Fruit fly (Drosophila melanogaster): ENCODE results near the gene CG17917.

Gene CG17917

dm6 chr3R:6352893-6353623 is 11.3 kb downstream of the CG17917 start (continued):
- TF ChIP-seq CG10274 (GFP tag; optimal IDR thresholded peaks at IDR 0.05) (no peak), CG13424 (tag; optimal IDR thresholded peaks at IDR 0.05) (peak; percentile 57), Dfd (GFP tag; optimal IDR thresholded peaks at IDR 0.05) (no peak), CG8478 (optimal IDR thresholded peaks at IDR 0.05) (no peak), ind (GFP tag; optimal IDR thresholded peaks at IDR 0.05) (peak; percentile 2), klu (GFP tag; IDR thresholded peaks at IDR 0.05) (no peak), tgo (GFP tag; IDR thresholded peaks at IDR 0.05) (no peak), H15 (GFP tag; IDR thresholded peaks at IDR 0.05) (no peak), CG10366 (GFP tag; IDR thresholded peaks at IDR 0.05) (no peak), E2f1 (GFP tag; IDR thresholded peaks at IDR 0.05) (no peak), Sry-β (GFP tag; optimal IDR thresholded peaks at IDR 0.05) (peak; percentile 18), crc (GFP tag; optimal IDR thresholded peaks at IDR 0.05) (no peak), Dek (tag; optimal IDR thresholded peaks at IDR 0.05) (no peak), CG10321 (GFP tag; IDR thresholded peaks at IDR 0.05) (no peak), C15 (GFP tag; IDR thresholded peaks at IDR 0.05) (no peak), emc (GFP tag; optimal IDR thresholded peaks at IDR 0.05) (no peak), CG10431 (GFP tag; optimal IDR thresholded peaks at IDR 0.05) (no peak), chif (GFP tag; optimal IDR thresholded peaks at IDR 0.05) (no peak), Usf (GFP tag; optimal IDR thresholded peaks at IDR 0.05) (no peak), Abd-B (GFP tag; optimal IDR thresholded peaks at IDR 0.05) (no peak), Neu2 (GFP tag; optimal IDR thresholded peaks at IDR 0.05; ENCODE audit: borderline replicate concordance) (no peak), ewg (GFP tag; optimal IDR thresholded peaks at IDR 0.05) (peak; percentile 18), ase (GFP tag; IDR thresholded peaks at IDR 0.05) (no peak), lbe (GFP tag; optimal IDR thresholded peaks at IDR 0.05) (no peak), HmgD (GFP tag; optimal IDR thresholded peaks at IDR 0.05) (no peak), CG3995 (GFP tag; optimal IDR thresholded peaks at IDR 0.05) (no peak), CG5245 (GFP tag; optimal IDR thresholded peaks at IDR 0.05) (no peak), CG16815 (GFP tag; optimal IDR thresholded peaks at IDR 0.05) (peak; percentile 32), Sox100B (GFP tag; optimal IDR thresholded peaks at IDR 0.05) (peak; percentile 58), ttk (GFP tag; IDR thresholded peaks at IDR 0.05) (no peak), p53 (GFP tag; optimal IDR thresholded peaks at IDR 0.05) (no peak), HLH54F (GFP tag; optimal IDR thresholded peaks at IDR 0.05) (no peak), CG2202 (tag; optimal IDR thresholded peaks at IDR 0.05) (no peak), hbn (GFP tag; IDR thresholded peaks at IDR 0.05; ENCODE audit: partially characterized antibody) (no peak), wor (GFP tag; IDR thresholded peaks at IDR 0.05) (no peak), MTF-1 (GFP tag; optimal IDR thresholded peaks at IDR 0.05; ENCODE audit: borderline replicate concordance) (no peak), unc-4 (GFP tag; IDR thresholded peaks at IDR 0.05; ENCODE audit: partially characterized antibody) (no peak), CG6689 (GFP tag; IDR thresholded peaks at IDR 0.05) (peak; percentile 39; the same call in 1 of the 2 replicates), prd (optimal IDR thresholded peaks at IDR 0.05) (no peak), prd (GFP tag; IDR thresholded peaks at IDR 0.05) (no peak; the same call in 2 of the 3 replicates), Ptx1 (GFP tag; IDR thresholded peaks at IDR 0.05) (0 out of 2 replicates have a peak, but pooled peaks have one; percentile 12), pho (GFP tag; optimal IDR thresholded peaks at IDR 0.05) (no peak), grn (GFP tag; optimal IDR thresholded peaks at IDR 0.05) (no peak), Nf-YB (GFP tag; optimal IDR thresholded peaks at IDR 0.05) (peak; percentile 10), pan (optimal IDR thresholded peaks at IDR 0.05) (no peak), pan (GFP tag; optimal IDR thresholded peaks at IDR 0.05 in 1 of 2, IDR thresholded peaks at IDR 0.05 in 1 of 2) (no peak), kah (GFP tag; optimal IDR thresholded peaks at IDR 0.05) (no peak), slou (GFP tag; optimal IDR thresholded peaks at IDR 0.05) (no peak), CkIIα-i1 (GFP tag; IDR thresholded peaks at IDR 0.05) (no peak), Hr78 (GFP tag; optimal IDR thresholded peaks at IDR 0.05) (peak in 1 of 2 experiments; percentile 29), hkb (optimal IDR thresholded peaks at IDR 0.05) (no peak), hkb (GFP tag; IDR thresholded peaks at IDR 0.05) (no peak)
